Fruit fly (Drosophila melanogaster): Measurements from ENCODE around the gene b.

Gene b

DNA sequence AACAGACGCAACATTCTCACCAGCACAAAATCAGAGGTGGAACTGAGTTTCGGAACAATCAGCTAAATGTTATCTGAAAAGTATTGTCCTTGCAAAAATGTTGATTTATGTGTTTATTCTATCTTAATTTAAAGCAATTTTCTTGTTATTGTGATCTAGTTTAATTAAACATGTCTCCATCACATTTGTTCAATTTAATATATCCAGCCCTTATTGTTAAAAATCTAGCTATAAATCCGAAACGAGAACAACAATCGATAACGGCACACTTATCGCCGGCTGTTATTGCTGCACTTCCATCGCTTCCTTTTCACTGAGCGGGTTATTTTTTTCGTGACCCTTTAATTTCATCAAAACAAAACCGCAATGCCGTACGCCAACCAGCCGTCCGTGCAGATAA lies 12.0 kb downstream of the b start, which contains the start of the genes GatC, PolG2 and Polr2C (continued):
- TF ChIP-seq CG2889 (GFP tag; IDR thresholded peaks at IDR 0.05): no peak
- TF ChIP-seq CG11398 (GFP tag; optimal IDR thresholded peaks at IDR 0.05): no peak
- no peak for TF ChIP-seq Deaf1 (tag; optimal IDR thresholded peaks at IDR 0.05)
- TF ChIP-seq zfh1 (GFP tag; IDR thresholded peaks at IDR 0.05): peak; percentile 52; the same call in 1 of the 3 replicates
- TF ChIP-seq ham (GFP tag; IDR thresholded peaks at IDR 0.05): no peak
- no peak for TF ChIP-seq CG12104 (GFP tag; optimal IDR thresholded peaks at IDR 0.05)
- no peak for TF ChIP-seq CG15269 (tag; optimal IDR thresholded peaks at IDR 0.05)
- no peak for TF ChIP-seq sr (GFP tag; IDR thresholded peaks at IDR 0.05)
- no peak for TF ChIP-seq CG6175 (GFP tag; IDR thresholded peaks at IDR 0.05)
- peak; percentile 45 for TF ChIP-seq CG8924 (tag; optimal IDR thresholded peaks at IDR 0.05)
- TF ChIP-seq CG31388 (GFP tag; optimal IDR thresholded peaks at IDR 0.05): no peak
- no peak for TF ChIP-seq dan (GFP tag; IDR thresholded peaks at IDR 0.05)
- no peak for TF ChIP-seq pb (GFP tag; optimal IDR thresholded peaks at IDR 0.05)
- TF ChIP-seq unc-4 (GFP tag; IDR thresholded peaks at IDR 0.05; ENCODE audit: partially characterized antibody): peak; percentile 81
- TF ChIP-seq sob (GFP tag; IDR thresholded peaks at IDR 0.05): peak; percentile 72
- TF ChIP-seq pros (GFP tag; optimal IDR thresholded peaks at IDR 0.05): no peak
- TF ChIP-seq gcm2 (GFP tag; optimal IDR thresholded peaks at IDR 0.05): no peak
- no peak for TF ChIP-seq Usf (GFP tag; optimal IDR thresholded peaks at IDR 0.05)
- TF ChIP-seq Antp (GFP tag; optimal IDR thresholded peaks at IDR 0.05): no peak
- TF ChIP-seq CG15073 (GFP tag; optimal IDR thresholded peaks at IDR 0.05): no peak
- TF ChIP-seq CG31441 (GFP tag; IDR thresholded peaks at IDR 0.05): no peak
- no peak for TF ChIP-seq Tbp (GFP tag; optimal IDR thresholded peaks at IDR 0.05)
- TF ChIP-seq CG17802 (tag; optimal IDR thresholded peaks at IDR 0.05): peak; percentile 37
- TF ChIP-seq Blimp-1 (GFP tag; optimal IDR thresholded peaks at IDR 0.05): no peak
- TF ChIP-seq oc (tag; optimal IDR thresholded peaks at IDR 0.05): no peak
- peak; percentile 81 for TF ChIP-seq knrl (GFP tag; IDR thresholded peaks at IDR 0.05; ENCODE audit: partially characterized antibody)
- no peak for TF ChIP-seq CG9876 (GFP tag; optimal IDR thresholded peaks at IDR 0.05)
- peak; percentile 55 for TF ChIP-seq zfh2 (GFP tag; optimal IDR thresholded peaks at IDR 0.05)
- peak; percentile 26 for TF ChIP-seq Lhr (GFP tag; optimal IDR thresholded peaks at IDR 0.05)
- TF ChIP-seq pfk (GFP tag; optimal IDR thresholded peaks at IDR 0.05): no peak
- TF ChIP-seq Mad (GFP tag; optimal IDR thresholded peaks at IDR 0.05): no peak
- TF ChIP-seq vnd (GFP tag; IDR thresholded peaks at IDR 0.05; ENCODE audit: partially characterized antibody): peak; percentile 82
- TF ChIP-seq CG8388 (GFP tag; optimal IDR thresholded peaks at IDR 0.05): peak; percentile 50
- TF ChIP-seq CG4282 (GFP tag; optimal IDR thresholded peaks at IDR 0.05): no peak
- no peak for TF ChIP-seq Oaz (GFP tag; IDR thresholded peaks at IDR 0.05)
- peak; percentile 43; the same call in 1 of the 2 replicates for TF ChIP-seq CG14014 (GFP tag; IDR thresholded peaks at IDR 0.05)
- peak in 1 of 2 experiments; percentile 34 for TF ChIP-seq Pdp1 (GFP tag; optimal IDR thresholded peaks at IDR 0.05)
- TF ChIP-seq CG16863 (GFP tag; optimal IDR thresholded peaks at IDR 0.05): peak; percentile 38
- no peak for TF ChIP-seq run (tag; optimal IDR thresholded peaks at IDR 0.05)
- TF ChIP-seq gsb (GFP tag; IDR thresholded peaks at IDR 0.05): no peak
- no peak for TF ChIP-seq gt (GFP tag; IDR thresholded peaks at IDR 0.05)
- TF ChIP-seq CG9817 (tag; optimal IDR thresholded peaks at IDR 0.05): peak; percentile 40
- no peak for TF ChIP-seq Poxn (GFP tag; IDR thresholded peaks at IDR 0.05)
- no peak for TF ChIP-seq sima (GFP tag; optimal IDR thresholded peaks at IDR 0.05)
- TF ChIP-seq trh (GFP tag; optimal IDR thresholded peaks at IDR 0.05): no peak
- no peak for TF ChIP-seq CG6272 (GFP tag; IDR thresholded peaks at IDR 0.05)
- TF ChIP-seq CG14667 (GFP tag; IDR thresholded peaks at IDR 0.05): no peak
- peak; percentile 33 for TF ChIP-seq vfl (GFP tag; optimal IDR thresholded peaks at IDR 0.05)
- no peak for TF ChIP-seq CG14965 (GFP tag; optimal IDR thresholded peaks at IDR 0.05; ENCODE audit: borderline replicate concordance)
- TF ChIP-seq ATbp (GFP tag; optimal IDR thresholded peaks at IDR 0.05): no peak
- peak; percentile 84 for TF ChIP-seq chinmo (GFP tag; IDR thresholded peaks at IDR 0.05; ENCODE audit: partially characterized antibody)
- peak; percentile 90 for TF ChIP-seq tna (GFP tag; IDR thresholded peaks at IDR 0.05; ENCODE audit: partially characterized antibody)

Measured in whole organism, embryonic.